In genomic region chrIII:13258163-13258562, ce11 we compare ENCODE assay signal across 1 worm cellular context.
TF ChIP-seq lines count a peak whose summit lies in the region.

No protein-coding gene starts in this region.

TF ChIP-seq in whole organism, L1 larva, 84 proteins besides CTCF, POLR2A, EP300 and RAD21 (continued from another document):
- TF ChIP-seq lsy-2 (tag; optimal IDR thresholded peaks at IDR 0.05; lab: Kevin White, UChicago) (peak in 1 of 2 experiments; percentile 29), ets-5 (GFP tag; IDR thresholded peaks at IDR 0.05; lab: Robert Waterston, UW) (no peak), mab-9 (GFP tag; IDR thresholded peaks at IDR 0.05; lab: Robert Waterston, UW) (no peak), pax-3 (tag; optimal IDR thresholded peaks at IDR 0.05; lab: Kevin White, UChicago) (no peak), dpl-1 (GFP tag; optimal IDR thresholded peaks at IDR 0.05; lab: Kevin White, UChicago) (peak in 1 of 3 experiments; percentile 42), fkh-4 (tag; optimal IDR thresholded peaks at IDR 0.05; lab: Kevin White, UChicago; ENCODE audit: borderline replicate concordance) (no peak), blmp-1 (tag; optimal IDR thresholded peaks at IDR 0.05; lab: Kevin White, UChicago) (no peak), ceh-82 (tag; optimal IDR thresholded peaks at IDR 0.05; lab: Kevin White, UChicago) (peak in 2 of 3 experiments; percentile 10 to 27), pqm-1 (tag; optimal IDR thresholded peaks at IDR 0.05; lab: Kevin White, UChicago) (no peak), fkh-8 (tag; optimal IDR thresholded peaks at IDR 0.05; lab: Kevin White, UChicago) (peak; percentile 67), sptf-1 (tag; optimal IDR thresholded peaks at IDR 0.05; lab: Kevin White, UChicago) (no peak), unc-130 (tag; optimal IDR thresholded peaks at IDR 0.05; lab: Kevin White, UChicago) (no peak), ama-1 (optimal IDR thresholded peaks at IDR 0.05; lab: Kevin White, UChicago) (no peak)
